Fruit fly (Drosophila melanogaster): ENCODE measurements around the gene eIF3a.

DNA sequence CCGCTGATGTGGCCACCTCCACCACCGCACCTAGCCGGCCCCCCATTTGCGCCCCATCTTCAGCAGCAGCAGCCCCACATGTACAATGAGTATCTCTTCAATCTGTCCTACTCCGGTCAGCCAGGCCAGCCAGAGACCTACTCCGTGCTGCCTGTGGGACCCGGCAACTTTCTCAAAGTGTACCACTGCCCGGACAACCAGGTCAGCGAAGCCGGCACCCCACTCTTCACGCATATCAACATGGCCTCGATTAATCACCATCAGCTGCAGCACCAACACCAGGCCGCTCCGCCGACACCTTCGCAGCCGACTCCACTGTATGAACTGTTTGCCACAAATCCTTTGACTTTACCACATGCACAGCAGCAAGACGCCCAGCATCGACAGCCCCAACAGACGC is 4.1 kb upstream of the eIF3a start:
- TF ChIP-seq usp (GFP tag; optimal IDR thresholded peaks at IDR 0.05) (no peak), ttk (GFP tag; IDR thresholded peaks at IDR 0.05) (no peak), CG11456 (GFP tag; IDR thresholded peaks at IDR 0.05) (no peak), CG10321 (GFP tag; IDR thresholded peaks at IDR 0.05) (no peak), CG2875 (GFP tag; optimal IDR thresholded peaks at IDR 0.05) (no peak), CG4820 (GFP tag; optimal IDR thresholded peaks at IDR 0.05) (no peak), run (tag; optimal IDR thresholded peaks at IDR 0.05) (no peak), mirr (GFP tag; optimal IDR thresholded peaks at IDR 0.05) (no peak), CG11560 (tag; IDR thresholded peaks at IDR 0.05) (no peak), lov (optimal IDR thresholded peaks at IDR 0.05) (no peak), lov (GFP tag; IDR thresholded peaks at IDR 0.05) (no peak), CG9797 (GFP tag; optimal IDR thresholded peaks at IDR 0.05) (no peak), ken (GFP tag; IDR thresholded peaks at IDR 0.05) (no peak), Fer1 (GFP tag; optimal IDR thresholded peaks at IDR 0.05) (no peak), wdn (GFP tag; IDR thresholded peaks at IDR 0.05) (no peak)

Data from whole organism, embryonic.